Worm (Caenorhabditis elegans): ENCODE results near the gene gpx-6.

DNA sequence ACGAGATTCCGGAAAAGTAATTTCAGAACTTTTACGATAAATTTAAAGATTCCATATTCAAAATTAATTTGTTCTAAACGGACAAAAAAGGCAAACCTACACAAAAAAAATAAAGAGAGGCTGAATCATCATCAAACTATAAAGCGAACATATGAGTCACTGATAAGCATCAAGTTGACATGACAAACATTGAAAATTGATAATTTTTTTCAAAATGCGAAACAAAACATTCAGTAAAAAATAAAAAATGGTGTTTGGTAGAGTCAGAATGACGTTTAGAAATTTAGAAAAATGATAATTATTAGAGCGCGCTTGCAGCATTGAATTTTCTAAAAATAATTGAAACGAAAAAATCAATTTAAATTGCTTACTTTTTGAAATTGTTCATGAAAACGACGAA lies 22.2 kb upstream of the gpx-6 start:
- TF ChIP-seq hmbx-1 (tag; optimal IDR thresholded peaks at IDR 0.05) (no peak), tbx-11 (GFP tag; IDR thresholded peaks at IDR 0.05) (no peak), tra-4 (tag; optimal IDR thresholded peaks at IDR 0.05) (no peak), ama-1 (optimal IDR thresholded peaks at IDR 0.05) (no peak), ets-7 (tag; optimal IDR thresholded peaks at IDR 0.05) (no peak), hnd-1 (tag; optimal IDR thresholded peaks at IDR 0.05) (no peak), pes-1 (GFP tag; IDR thresholded peaks at IDR 0.05) (no peak), scrt-1 (GFP tag; IDR thresholded peaks at IDR 0.05) (no peak), ceh-36 (tag; optimal IDR thresholded peaks at IDR 0.05) (no peak), ceh-13 (GFP tag; optimal IDR thresholded peaks at IDR 0.05) (no peak), F13C5.2 (tag; optimal IDR thresholded peaks at IDR 0.05) (no peak)
